Worm (Caenorhabditis elegans): ENCODE data around the gene aakg-1.

Gene aakg-1

ce11 chrIII:12569870-12570269 is 5.3 kb downstream of the aakg-1 start:
- no peak for TF ChIP-seq C16A3.4 (tag; optimal IDR thresholded peaks at IDR 0.05)

- TF ChIP-seq ceh-63 (GFP tag; optimal IDR thresholded peaks at IDR 0.05) (no peak), efl-1 (optimal IDR thresholded peaks at IDR 0.05) (no peak), efl-1 (GFP tag; optimal IDR thresholded peaks at IDR 0.05 in 1 of 2) (peak in 1 of 2 experiments; percentile 41), elt-2 (tag; optimal IDR thresholded peaks at IDR 0.05) (peak; percentile 30), unc-62 (GFP tag; optimal IDR thresholded peaks at IDR 0.05) (no peak)
Measured at ce11 chrIII:12568962-12569361, 6.2 kb downstream of the aakg-1 start.

- TF ChIP-seq aha-1 (tag; optimal IDR thresholded peaks at IDR 0.05) (no peak), sptf-1 (tag; optimal IDR thresholded peaks at IDR 0.05) (no peak), egl-27 (tag; optimal IDR thresholded peaks at IDR 0.05) (peak in 1 of 2 experiments; percentile 28), nhr-71 (tag; optimal IDR thresholded peaks at IDR 0.05) (peak; percentile 96), elt-2 (tag; optimal IDR thresholded peaks at IDR 0.05) (peak; percentile 82), pax-3 (tag; optimal IDR thresholded peaks at IDR 0.05) (peak; percentile 70), ceh-8 (GFP tag; optimal IDR thresholded peaks at IDR 0.05) (peak; percentile 32), nhr-20 (tag; optimal IDR thresholded peaks at IDR 0.05) (peak; percentile 93), nhr-11 (tag; optimal IDR thresholded peaks at IDR 0.05) (no peak), lin-13 (GFP tag; optimal IDR thresholded peaks at IDR 0.05) (peak; percentile 79), lin-15B (tag; optimal IDR thresholded peaks at IDR 0.05) (no peak), F16B12.6 (tag; optimal IDR thresholded peaks at IDR 0.05) (peak; percentile 66), C34B4.2 (tag; optimal IDR thresholded peaks at IDR 0.05) (no peak), efl-1 (optimal IDR thresholded peaks at IDR 0.05) (peak; percentile 56 to 61), efl-1 (GFP tag; optimal IDR thresholded peaks at IDR 0.05 in 1 of 2) (peak; percentile 40 to 93), fkh-10 (GFP tag; optimal IDR thresholded peaks at IDR 0.05) (peak; percentile 64), swsn-7 (tag; optimal IDR thresholded peaks at IDR 0.05) (peak; percentile 80), nhr-90 (tag; optimal IDR thresholded peaks at IDR 0.05; ENCODE audit: poor library complexity) (peak; percentile 89), zag-1 (tag; optimal IDR thresholded peaks at IDR 0.05) (no peak), aly-2 (tag; optimal IDR thresholded peaks at IDR 0.05) (no peak), ets-5 (GFP tag; IDR thresholded peaks at IDR 0.05) (no peak), mdl-1 (tag; optimal IDR thresholded peaks at IDR 0.05) (peak; percentile 79 to 98), dsc-1 (tag; optimal IDR thresholded peaks at IDR 0.05) (peak; percentile 80), tbx-2 (tag; optimal IDR thresholded peaks at IDR 0.05) (peak; percentile 85), lin-39 (tag; optimal IDR thresholded peaks at IDR 0.05) (no peak), skn-1 (tag; optimal IDR thresholded peaks at IDR 0.05) (peak; percentile 55), unc-30 (tag; optimal IDR thresholded peaks at IDR 0.05) (no peak), Y116A8C.19 (tag; optimal IDR thresholded peaks at IDR 0.05; ENCODE audit: borderline replicate concordance) (no peak), pqm-1 (tag; optimal IDR thresholded peaks at IDR 0.05) (peak; percentile 47), C04F5.9 (tag; optimal IDR thresholded peaks at IDR 0.05) (peak; percentile 51), ceh-88 (GFP tag; IDR thresholded peaks at IDR 0.05) (no peak), pag-3 (tag; optimal IDR thresholded peaks at IDR 0.05; ENCODE audit: borderline replicate concordance, insufficient read depth) (no peak), nhr-85 (tag) (peak; percentile 88), ces-1 (GFP tag; optimal IDR thresholded peaks at IDR 0.05) (no peak), ztf-4 (tag; optimal IDR thresholded peaks at IDR 0.05) (peak; percentile 78), nhr-76 (tag; optimal IDR thresholded peaks at IDR 0.05) (no peak), tlp-1 (tag; optimal IDR thresholded peaks at IDR 0.05) (no peak), vab-15 (tag; optimal IDR thresholded peaks at IDR 0.05) (no peak), nhr-77 (tag; optimal IDR thresholded peaks at IDR 0.05) (peak; percentile 38), sup-37 (GFP tag; optimal IDR thresholded peaks at IDR 0.05) (no peak), snpc-4 (tag; optimal IDR thresholded peaks at IDR 0.05) (peak; percentile 15), blmp-1 (tag; optimal IDR thresholded peaks at IDR 0.05) (peak; percentile 72), fos-1 (tag; optimal IDR thresholded peaks at IDR 0.05) (peak; percentile 49), lin-35 (GFP tag; optimal IDR thresholded peaks at IDR 0.05) (peak; percentile 56 to 84), irx-1 (tag; optimal IDR thresholded peaks at IDR 0.05) (peak; percentile 41), grh-1 (GFP tag; IDR thresholded peaks at IDR 0.05) (0 out of 2 replicates have a peak, but pooled peaks have one; percentile 15)
Measured at ce11 chrIII:12568036-12568649, 7.1 kb downstream of the aakg-1 start.

All from whole organism, L1 larva.